Fruit fly (Drosophila melanogaster): Measurements from ENCODE around the gene sgl.

- no peak for TF ChIP-seq CTCF (optimal IDR thresholded peaks at IDR 0.05)
- no peak for TF ChIP-seq CG8478 (optimal IDR thresholded peaks at IDR 0.05)
Observed at dm6 chr3L:6980553-6980952, 16.0 kb upstream of the sgl start.
